Worm (Caenorhabditis elegans): ENCODE results near the gene fbxa-43.

- TF ChIP-seq ama-1 (optimal IDR thresholded peaks at IDR 0.05) = no peak
- no peak for TF ChIP-seq ets-7 (tag; optimal IDR thresholded peaks at IDR 0.05)
- TF ChIP-seq tbx-11 (GFP tag; IDR thresholded peaks at IDR 0.05) = no peak
- TF ChIP-seq ceh-13 (GFP tag; optimal IDR thresholded peaks at IDR 0.05) = no peak
- no peak for TF ChIP-seq F13C5.2 (tag; optimal IDR thresholded peaks at IDR 0.05)
- TF ChIP-seq hmbx-1 (tag; optimal IDR thresholded peaks at IDR 0.05) = no peak
- TF ChIP-seq hmg-4 (GFP tag; optimal IDR thresholded peaks at IDR 0.05) = no peak
- no peak for TF ChIP-seq tra-4 (tag; optimal IDR thresholded peaks at IDR 0.05)
- TF ChIP-seq flt-1 (GFP tag; IDR thresholded peaks at IDR 0.05) = no peak
- TF ChIP-seq scrt-1 (GFP tag; IDR thresholded peaks at IDR 0.05) = no peak
- no peak for TF ChIP-seq tbx-37 (GFP tag; conservative IDR thresholded peaks at IDR 0.05)
These were observed 34.8 kb downstream of the fbxa-43 start, which contains the start of gene srd-65 for ce11 chrIII:2223932-2224331.

Data from whole organism, early embryonic.